Fruit fly (Drosophila melanogaster): ENCODE measurements around the gene GluRS-m.

GluRS-m gene

DNA sequence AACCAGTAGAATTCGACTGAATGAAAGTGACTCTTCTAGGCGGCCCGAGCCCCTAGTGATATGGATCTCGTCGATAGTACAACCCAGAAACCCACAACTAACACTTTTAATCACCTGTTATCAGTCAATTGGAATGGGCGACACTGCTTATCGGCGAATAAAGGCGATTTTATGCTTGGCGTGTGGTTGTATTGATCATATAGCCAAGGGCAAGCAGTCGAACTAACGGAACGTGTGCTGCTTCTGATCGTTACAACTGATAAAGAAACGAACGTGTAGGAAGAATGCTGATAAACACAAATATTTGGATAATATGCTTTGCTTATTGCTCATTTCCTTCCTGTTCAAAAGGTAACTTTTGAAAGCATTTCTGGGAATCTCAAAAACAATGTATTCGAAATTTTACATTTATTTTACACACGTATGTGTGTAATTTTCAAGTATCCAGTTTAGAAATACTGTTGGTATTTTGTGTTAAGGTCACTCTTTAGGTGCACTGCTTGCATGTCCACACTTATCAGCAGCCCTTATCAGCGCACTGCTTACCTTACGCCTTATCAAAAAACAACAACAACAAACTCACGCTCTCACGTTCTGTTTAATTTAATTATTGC is 35.7 kb downstream of the GluRS-m start, which contains the start of gene Agpat4 (continued):
- TF ChIP-seq CG10321 (GFP tag; IDR thresholded peaks at IDR 0.05) (no peak), Bgb (GFP tag; IDR thresholded peaks at IDR 0.05; ENCODE audit: partially characterized antibody) (peak; percentile 50), ro (GFP tag; IDR thresholded peaks at IDR 0.05) (no peak), trh (GFP tag; optimal IDR thresholded peaks at IDR 0.05) (no peak), Nf-YA (GFP tag; IDR thresholded peaks at IDR 0.05) (no peak), bsh (GFP tag; optimal IDR thresholded peaks at IDR 0.05) (no peak), Hey (tag; optimal IDR thresholded peaks at IDR 0.05) (peak; percentile 34), gro (GFP tag; optimal IDR thresholded peaks at IDR 0.05) (no peak), CG9797 (GFP tag; optimal IDR thresholded peaks at IDR 0.05) (peak; percentile 62), fd102C (GFP tag; optimal IDR thresholded peaks at IDR 0.05) (no peak), CG12236 (GFP tag; optimal IDR thresholded peaks at IDR 0.05) (no peak), lilli (GFP tag; optimal IDR thresholded peaks at IDR 0.05) (no peak), HLH3B (GFP tag; IDR thresholded peaks at IDR 0.05) (no peak), CG8924 (tag; optimal IDR thresholded peaks at IDR 0.05) (no peak), yki (optimal IDR thresholded peaks at IDR 0.05) (no peak), CG10565 (GFP tag; optimal IDR thresholded peaks at IDR 0.05) (no peak), fru (optimal IDR thresholded peaks at IDR 0.05) (no peak), dm (GFP tag; optimal IDR thresholded peaks at IDR 0.05) (no peak), sna (GFP tag; IDR thresholded peaks at IDR 0.05; ENCODE audit: partially characterized antibody) (no peak), jigr1 (GFP tag; IDR thresholded peaks at IDR 0.05) (no peak), Mad (GFP tag; optimal IDR thresholded peaks at IDR 0.05) (no peak), Dad (GFP tag; optimal IDR thresholded peaks at IDR 0.05) (no peak), grn (GFP tag; optimal IDR thresholded peaks at IDR 0.05) (peak; percentile 100), H2.0 (GFP tag; IDR thresholded peaks at IDR 0.05) (no peak), ash1 (GFP tag; optimal IDR thresholded peaks at IDR 0.05) (no peak), CG11247 (GFP tag; IDR thresholded peaks at IDR 0.05) (no peak), CG8089 (GFP tag; optimal IDR thresholded peaks at IDR 0.05) (no peak), CG4854 (GFP tag; optimal IDR thresholded peaks at IDR 0.05) (no peak), CG14710 (tag; optimal IDR thresholded peaks at IDR 0.05) (peak; percentile 26), CG2199 (GFP tag; IDR thresholded peaks at IDR 0.05) (no peak), pita (GFP tag; optimal IDR thresholded peaks at IDR 0.05) (no peak), ems (GFP tag; optimal IDR thresholded peaks at IDR 0.05) (no peak), CG17802 (tag; optimal IDR thresholded peaks at IDR 0.05) (no peak), vnd (GFP tag; IDR thresholded peaks at IDR 0.05; ENCODE audit: partially characterized antibody) (no peak), sr (GFP tag; IDR thresholded peaks at IDR 0.05) (no peak), CG9932 (GFP tag; IDR thresholded peaks at IDR 0.05) (no peak), ranshi (GFP tag; IDR thresholded peaks at IDR 0.05) (no peak), cas (GFP tag; IDR thresholded peaks at IDR 0.05) (no peak), CG11723 (GFP tag; optimal IDR thresholded peaks at IDR 0.05) (no peak), CG17568 (GFP tag; optimal IDR thresholded peaks at IDR 0.05) (no peak), onecut (GFP tag; IDR thresholded peaks at IDR 0.05) (no peak), ato (GFP tag; IDR thresholded peaks at IDR 0.05; ENCODE audit: partially characterized antibody) (no peak; the same call in 1 of the 2 replicates), Side (GFP tag; optimal IDR thresholded peaks at IDR 0.05) (no peak), Fer1 (GFP tag; optimal IDR thresholded peaks at IDR 0.05) (no peak), CG7928 (GFP tag; optimal IDR thresholded peaks at IDR 0.05) (no peak), CG14965 (GFP tag; optimal IDR thresholded peaks at IDR 0.05; ENCODE audit: borderline replicate concordance) (no peak), da (GFP tag; optimal IDR thresholded peaks at IDR 0.05) (no peak), Adf1 (GFP tag; IDR thresholded peaks at IDR 0.05) (no peak), CG7745 (tag; optimal IDR thresholded peaks at IDR 0.05) (no peak), trem (tag; optimal IDR thresholded peaks at IDR 0.05) (no peak), CG11696 (GFP tag; IDR thresholded peaks at IDR 0.05) (no peak), bcd (GFP tag; optimal IDR thresholded peaks at IDR 0.05) (peak; percentile 7)

Data from whole organism, embryonic.